Fruit fly (Drosophila melanogaster) whole organism, pupa: ENCODE measurements around the gene CG32110.

ENCODE experiments used
- CG14655 ChIP-seq: fragments of 200-800 bp; sonication (Bioruptor generic); optimal IDR thresholded peaks from 3 replicates; lab custom pipeline; 2017; ENCODE audit warnings: mild to moderate bottlenecking, missing biosample characterization, missing genetic modification reagents, missing genetic modification characterization
- CG8159 ChIP-seq: fragments of 200-800 bp; sonication (Bioruptor generic); optimal IDR thresholded peaks from 3 replicates; lab custom pipeline; 2018; ENCODE audit warnings: missing biosample characterization, mild to moderate bottlenecking, missing genetic modification characterization, moderate library complexity
- EcR ChIP-seq: fragments of 200-800 bp; sonication (Bioruptor generic); optimal IDR thresholded peaks from 3 replicates; lab custom pipeline; 2019; ENCODE audit warnings: missing biosample characterization, missing genetic modification characterization, mild to moderate bottlenecking, moderate library complexity, missing genetic modification reagents

DNA sequence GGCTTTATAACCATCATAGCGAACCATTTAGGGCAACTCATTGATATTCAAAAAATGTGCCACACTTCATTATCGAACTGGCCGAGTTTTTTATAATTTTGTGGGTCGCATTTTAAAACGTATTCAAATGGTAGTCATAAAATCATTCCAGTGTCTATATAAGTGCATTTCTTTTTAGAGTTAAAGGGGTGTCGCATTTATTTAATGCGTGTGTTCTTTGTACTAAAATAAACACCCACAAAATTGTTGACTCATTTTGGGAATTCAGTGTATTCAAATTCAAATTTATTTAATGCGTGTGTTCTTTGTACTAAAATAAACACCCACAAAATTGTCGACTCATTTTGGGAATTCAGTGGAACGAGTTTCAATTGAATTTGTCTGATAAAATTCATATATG lies 21.9 kb downstream of the CG32110 start:
- TF ChIP-seq CG8159 (tag; lab: Kevin White, UChicago) (no peak), CG14655 (no peak), EcR (GFP tag; lab: Kevin White, UChicago) (no peak)
